Fruit fly (Drosophila melanogaster) whole organism, prepupa: ENCODE measurements around the gene teq.

Experiments
- CG16779 ChIP-seq: fragments of 200-800 bp; sonication (Bioruptor generic); optimal IDR thresholded peaks from 3 replicates; lab custom pipeline; 2017; ENCODE audit warnings: missing biosample characterization, mild to moderate bottlenecking, missing genetic modification characterization
- CG6276 ChIP-seq: fragments of 200-800 bp; sonication (Bioruptor generic); optimal IDR thresholded peaks from 2 replicates; lab custom pipeline; 2017; ENCODE audit warnings: missing biosample characterization, mild to moderate bottlenecking, missing genetic modification characterization
- CG6808 ChIP-seq: fragments of 200-800 bp; sonication (Bioruptor generic); optimal IDR thresholded peaks from 3 replicates; lab custom pipeline; 2017; ENCODE audit warnings: missing biosample characterization, missing genetic modification characterization, mild to moderate bottlenecking, moderate library complexity, missing genetic modification reagents
- CG6854 ChIP-seq: fragments of 200-800 bp; sonication (Bioruptor generic); optimal IDR thresholded peaks from 2 replicates; lab custom pipeline; 2017; ENCODE audit warnings: missing biosample characterization, mild to moderate bottlenecking, missing genetic modification characterization
- CG8119 ChIP-seq: fragments of 200-800 bp; sonication (Bioruptor generic); IDR thresholded peaks from 3 replicates; pipeline ENCODE4 v1.3.6; 2022; ENCODE audit warnings: missing biosample characterization, missing genetic modification characterization
- Gug ChIP-seq: fragments of 200-800 bp; sonication (Bioruptor generic); IDR thresholded peaks from 2 replicates; pipeline ENCODE4 v1.3.6; 2022; ENCODE audit warnings: missing biosample characterization, missing genetic modification characterization
- Lpt ChIP-seq: fragments of 200-800 bp; sonication (Bioruptor generic); optimal IDR thresholded peaks from 3 replicates; lab custom pipeline; 2016; ENCODE audit warnings: missing biosample characterization, missing genetic modification characterization
- Met ChIP-seq: fragments of 200-800 bp; sonication (Bioruptor generic); optimal IDR thresholded peaks from 3 replicates; lab custom pipeline; 2016; ENCODE audit warnings: missing biosample characterization, missing genetic modification characterization
- acj6 ChIP-seq: fragments of 200-800 bp; sonication (Bioruptor generic); optimal IDR thresholded peaks from 3 replicates; lab custom pipeline; 2016; ENCODE audit warnings: missing biosample characterization, missing genetic modification characterization
- dsx ChIP-seq: fragments of 200-800 bp; optimal IDR thresholded peaks from 3 replicates; lab custom pipeline; 2019; ENCODE audit warnings: missing biosample characterization, mild to moderate bottlenecking, missing genetic modification characterization, moderate library complexity; ENCODE audit not compliant: poor library complexity, severe bottlenecking
- fd59A ChIP-seq: fragments of 200-800 bp; sonication (Bioruptor generic); optimal IDR thresholded peaks from 2 replicates; lab custom pipeline; 2017; ENCODE audit warnings: missing biosample characterization, mild to moderate bottlenecking, missing genetic modification characterization, missing genetic modification reagents
- fd85E ChIP-seq: fragments of 200-800 bp; sonication (Bioruptor generic); optimal IDR thresholded peaks from 3 replicates; lab custom pipeline; 2016; ENCODE audit warnings: missing biosample characterization, missing genetic modification characterization
- pdm3 ChIP-seq: fragments of 200-800 bp; sonication (Bioruptor generic); optimal IDR thresholded peaks from 3 replicates; lab custom pipeline; 2016; ENCODE audit warnings: missing biosample characterization, missing genetic modification characterization
- topi ChIP-seq: fragments of 200-800 bp; sonication (Bioruptor generic); optimal IDR thresholded peaks from 3 replicates; lab custom pipeline; 2016; ENCODE audit warnings: missing biosample characterization, missing genetic modification characterization

dm6 chr3L:9047062-9047461 is 27.4 kb upstream of the teq start, which contains the start of gene Argk2:
- no peak for TF ChIP-seq fd85E (GFP tag; lab: Kevin White, UChicago)
- no peak for TF ChIP-seq CG6808 (GFP tag; lab: Kevin White, UChicago)
- TF ChIP-seq CG16779 (tag; lab: Kevin White, UChicago), result no peak
- no peak for TF ChIP-seq topi
- TF ChIP-seq Met (GFP tag; lab: Kevin White, UChicago), result no peak
- no peak for TF ChIP-seq CG6854
- no peak for TF ChIP-seq Gug (GFP tag; lab: Robert Waterston, UW)
- no peak for TF ChIP-seq CG8119
- TF ChIP-seq acj6 (GFP tag; lab: Kevin White, UChicago), result no peak
- TF ChIP-seq pdm3 (GFP tag; lab: Kevin White, UChicago), result no peak
- no peak for TF ChIP-seq Lpt (GFP tag; lab: Kevin White, UChicago)
- TF ChIP-seq dsx (GFP tag; lab: Kevin White, UChicago), result no peak
- no peak for TF ChIP-seq CG6276 (GFP tag; lab: Kevin White, UChicago)
- TF ChIP-seq fd59A (GFP tag; lab: Kevin White, UChicago), result no peak
